Worm (Caenorhabditis elegans): ENCODE data around the gene ephx-1.
A peak's percentile ranks its signal among the peaks of the same experiment; 100 is the strongest.

ephx-1 gene

ce11 chrII:4000430-4000829, 4.3 kb upstream of the ephx-1 start:
- TF ChIP-seq him-1 (tag; optimal IDR thresholded peaks at IDR 0.05), result no peak
- no peak for TF ChIP-seq dao-5 (tag; optimal IDR thresholded peaks at IDR 0.05)
- no peak for TF ChIP-seq W03F9.2 (tag; optimal IDR thresholded peaks at IDR 0.05)

- TF ChIP-seq W03F9.2 (tag; optimal IDR thresholded peaks at IDR 0.05) (no peak), dao-5 (tag; optimal IDR thresholded peaks at IDR 0.05) (no peak), him-1 (tag; optimal IDR thresholded peaks at IDR 0.05) (no peak)
Measured at ce11 chrII:4002134-4002533, 2.6 kb upstream of the ephx-1 start.

- TF ChIP-seq him-1 (tag; optimal IDR thresholded peaks at IDR 0.05) (no peak), dao-5 (tag; optimal IDR thresholded peaks at IDR 0.05) (no peak), W03F9.2 (tag; optimal IDR thresholded peaks at IDR 0.05) (no peak)
Measured at ce11 chrII:4007972-4008371, 3.3 kb downstream of the ephx-1 start.

- TF ChIP-seq him-1 (tag; optimal IDR thresholded peaks at IDR 0.05) (no peak), W03F9.2 (tag; optimal IDR thresholded peaks at IDR 0.05) (no peak), dao-5 (tag; optimal IDR thresholded peaks at IDR 0.05) (no peak)
Measured at ce11 chrII:4011518-4011917, 6.8 kb downstream of the ephx-1 start.

- TF ChIP-seq him-1 (tag; optimal IDR thresholded peaks at IDR 0.05) (no peak), W03F9.2 (tag; optimal IDR thresholded peaks at IDR 0.05) (no peak)
Measured at ce11 chrII:4018617-4019016, 13.9 kb downstream of the ephx-1 start, which contains the start of gene K07D4.6. Gene K07D4.6, minus strand, starts transcription at chrII:4018717.

ce11 chrII:4025462-4025861, 20.7 kb downstream of the ephx-1 start, which contains the start of gene K07D4.5:
Gene K07D4.5, minus strand, starts transcription at chrII:4025562.
- TF ChIP-seq W03F9.2 (tag; optimal IDR thresholded peaks at IDR 0.05), result no peak
- no peak for TF ChIP-seq him-1 (tag; optimal IDR thresholded peaks at IDR 0.05)
- TF ChIP-seq dao-5 (tag; optimal IDR thresholded peaks at IDR 0.05), result no peak

ce11 chrII:4028276-4028675, 23.6 kb downstream of the ephx-1 start, which contains the start of gene K07D4.9:
Gene K07D4.9, plus strand, starts transcription at chrII:4028576.
- TF ChIP-seq W03F9.2 (tag; optimal IDR thresholded peaks at IDR 0.05), result no peak

- no peak for TF ChIP-seq W03F9.2 (tag; optimal IDR thresholded peaks at IDR 0.05)
- no peak for TF ChIP-seq dao-5 (tag; optimal IDR thresholded peaks at IDR 0.05)
- no peak for TF ChIP-seq him-1 (tag; optimal IDR thresholded peaks at IDR 0.05)
Measured at ce11 chrII:4032293-4032692, 27.6 kb downstream of the ephx-1 start, which contains the start of gene K07D4.4. Gene K07D4.4, minus strand, starts transcription at chrII:4032393.

- no peak for TF ChIP-seq dao-5 (tag; optimal IDR thresholded peaks at IDR 0.05)
Measured at ce11 chrII:4038541-4038940, 33.8 kb downstream of the ephx-1 start, which contains the start of gene pqn-48. Gene pqn-48, plus strand, starts transcription at chrII:4038884.

ce11 chrII:4040066-4040465, 35.4 kb downstream of the ephx-1 start:
- no peak for TF ChIP-seq dao-5 (tag; optimal IDR thresholded peaks at IDR 0.05)

ce11 chrII:4042696-4043095, 38.0 kb downstream of the ephx-1 start:
- no peak for TF ChIP-seq W03F9.2 (tag; optimal IDR thresholded peaks at IDR 0.05)
- TF ChIP-seq dao-5 (tag; optimal IDR thresholded peaks at IDR 0.05), result no peak
- TF ChIP-seq him-1 (tag; optimal IDR thresholded peaks at IDR 0.05), result no peak

- peak; percentile 47 for TF ChIP-seq him-1 (tag; optimal IDR thresholded peaks at IDR 0.05)
- TF ChIP-seq W03F9.2 (tag; optimal IDR thresholded peaks at IDR 0.05), result peak; percentile 68
- no peak for TF ChIP-seq dao-5 (tag; optimal IDR thresholded peaks at IDR 0.05)
Measured at ce11 chrII:4044349-4044748, 39.6 kb downstream of the ephx-1 start, which contains the start of gene rpn-11. Gene rpn-11, minus strand, starts transcription at chrII:4044546.

ce11 chrII:4045396-4045795, 40.7 kb downstream of the ephx-1 start, which contains the start of gene K07D4.2:
Gene K07D4.2, minus strand, starts transcription at chrII:4045496.
- TF ChIP-seq him-1 (tag; optimal IDR thresholded peaks at IDR 0.05), result no peak
- no peak for TF ChIP-seq dao-5 (tag; optimal IDR thresholded peaks at IDR 0.05)
- no peak for TF ChIP-seq W03F9.2 (tag; optimal IDR thresholded peaks at IDR 0.05)

ce11 chrII:4047839-4048440, 43.2 kb downstream of the ephx-1 start:
- TF ChIP-seq him-1 (tag; optimal IDR thresholded peaks at IDR 0.05), result peak; percentile 12

ce11 chrII:4062477-4062876, 57.8 kb downstream of the ephx-1 start, which contains the start of gene gadr-4:
Gene gadr-4, minus strand, starts transcription at chrII:4062577.
- TF ChIP-seq him-1 (tag; optimal IDR thresholded peaks at IDR 0.05) (no peak), W03F9.2 (tag; optimal IDR thresholded peaks at IDR 0.05) (no peak), dao-5 (tag; optimal IDR thresholded peaks at IDR 0.05) (no peak)
